Worm (Caenorhabditis elegans) whole organism, late embryonic: ENCODE results near the gene rabs-5.

ENCODE experiments used
- ama-1 ChIP-seq: fragments of 150-350 bp; optimal IDR thresholded peaks from 2 replicates; lab custom pipeline; 2014
- ceh-9 ChIP-seq: sonication (generic microtip); optimal IDR thresholded peaks from 2 replicates; lab custom pipeline; 2016; ENCODE audit warnings: mild to moderate bottlenecking, missing genetic modification characterization, inconsistent platforms, missing compliant biosample characterization
- elt-2 ChIP-seq: sonication (generic microtip); optimal IDR thresholded peaks from 2 replicates; lab custom pipeline; 2016; ENCODE audit warnings: missing genetic modification reagents, missing genetic modification characterization, missing compliant biosample characterization
- hlh-30 ChIP-seq: sonication (generic microtip); optimal IDR thresholded peaks from 2 replicates; lab custom pipeline; 2017; ENCODE audit warnings: antibody characterized with exemption, missing genetic modification characterization, missing compliant biosample characterization; ENCODE audit not compliant: insufficient read depth
- pqm-1 ChIP-seq: sonication (generic microtip); optimal IDR thresholded peaks from 2 replicates; lab custom pipeline; 2016; ENCODE audit warnings: missing genetic modification characterization, missing compliant biosample characterization
- tbx-7 ChIP-seq: sonication (generic microtip); optimal IDR thresholded peaks from 2 replicates; lab custom pipeline; 2016; ENCODE audit warnings: missing genotype, missing genetic modification characterization, missing compliant biosample characterization
- ttx-3 ChIP-seq: sonication (generic microtip); optimal IDR thresholded peaks from 2 replicates; lab custom pipeline; 2016; ENCODE audit warnings: missing genetic modification reagents, missing genetic modification characterization, missing compliant biosample characterization

DNA sequence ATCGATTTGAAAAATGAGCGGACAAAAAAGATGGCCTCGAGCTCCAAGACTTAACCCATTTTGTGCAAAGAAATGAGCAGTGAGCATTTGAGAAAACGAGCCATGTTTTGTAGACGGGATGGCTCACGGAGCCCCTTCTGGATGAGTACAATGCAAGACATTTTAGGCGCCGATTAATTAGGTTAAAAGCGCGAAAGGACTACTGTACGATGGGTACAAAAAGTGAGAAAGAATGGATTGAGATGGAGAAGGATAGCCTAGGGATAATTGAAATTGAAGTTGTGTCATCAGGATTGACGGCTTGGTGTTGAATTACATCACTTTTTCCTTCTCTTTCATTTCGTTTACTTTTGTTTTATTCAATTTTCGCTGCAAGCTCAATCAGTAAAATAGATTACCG lies 26.6 kb downstream of the rabs-5 start:
- TF ChIP-seq pqm-1 (tag; lab: Kevin White, UChicago) = no peak
- no peak for TF ChIP-seq ama-1 (lab: Kevin White, UChicago)
- no peak for TF ChIP-seq hlh-30 (tag; lab: Kevin White, UChicago)
- no peak for TF ChIP-seq tbx-7 (tag; lab: Kevin White, UChicago)
- TF ChIP-seq ceh-9 (tag; lab: Kevin White, UChicago) = no peak
- no peak for TF ChIP-seq ttx-3 (tag; lab: Kevin White, UChicago)
- no peak for TF ChIP-seq elt-2 (tag; lab: Kevin White, UChicago)
